Worm (Caenorhabditis elegans) whole organism, L2 larva: ENCODE data around the gene srg-50.

Source experiments
- C34F6.9 ChIP-seq: fragments of 150-350 bp; optimal IDR thresholded peaks from 2 replicates; lab custom pipeline; 2014; ENCODE audit warnings: missing biosample characterization, missing genetic modification characterization
- F13H6.1 ChIP-seq: sonication (generic microtip); optimal IDR thresholded peaks from 2 replicates; lab custom pipeline; 2016; ENCODE audit warnings: missing genetic modification characterization, missing compliant biosample characterization
- R02D3.7 ChIP-seq: fragments of 150-350 bp; optimal IDR thresholded peaks from 2 replicates; lab custom pipeline; 2014; ENCODE audit warnings: missing biosample characterization, missing genetic modification characterization
- Y55F3AM.14 ChIP-seq: fragments of 200-800 bp; sonication (Bioruptor generic); optimal IDR thresholded peaks from 2 replicates; lab custom pipeline; 2018; ENCODE audit warnings: mild to moderate bottlenecking, missing genetic modification characterization, missing compliant biosample characterization
- ZK546.5 ChIP-seq: sonication (generic microtip); optimal IDR thresholded peaks from 2 replicates; lab custom pipeline; 2017; ENCODE audit warnings: missing biosample characterization, missing genetic modification characterization
- alr-1 ChIP-seq: fragments of 150-350 bp; optimal IDR thresholded peaks from 2 replicates; lab custom pipeline; 2014; ENCODE audit warnings: missing biosample characterization, missing genetic modification characterization
- aly-2 ChIP-seq: fragments of 150-350 bp; optimal IDR thresholded peaks from 2 replicates; lab custom pipeline; 2014; ENCODE audit warnings: missing biosample characterization, missing genetic modification characterization
- ama-1 ChIP-seq: fragments of 150-350 bp; optimal IDR thresholded peaks from 2 replicates; lab custom pipeline; 2018; ENCODE audit warnings: inconsistent platforms
- blmp-1 ChIP-seq: sonication (generic microtip); optimal IDR thresholded peaks from 2 replicates; lab custom pipeline; 2017; ENCODE audit warnings: missing genetic modification characterization, mild to moderate bottlenecking, missing compliant biosample characterization, antibody characterized with exemption, moderate library complexity; ENCODE audit not compliant: insufficient read depth
- ceh-16 ChIP-seq: fragments of 150-350 bp; optimal IDR thresholded peaks from 2 replicates; lab custom pipeline; 2014; ENCODE audit warnings: missing biosample characterization, missing genetic modification characterization
- ceh-82 ChIP-seq: fragments of 150-350 bp; optimal IDR thresholded peaks from 2 replicates; lab custom pipeline; 2014; ENCODE audit warnings: missing biosample characterization, missing genetic modification characterization
- crh-2 ChIP-seq: sonication (generic microtip); optimal IDR thresholded peaks from 2 replicates; lab custom pipeline; 2017; ENCODE audit warnings: missing biosample characterization, missing genetic modification characterization
- dmd-4 ChIP-seq: sonication (generic microtip); optimal IDR thresholded peaks from 2 replicates; lab custom pipeline; 2017; ENCODE audit warnings: missing biosample characterization, missing genetic modification characterization
- egl-27 ChIP-seq: sonication (generic microtip); optimal IDR thresholded peaks from 3 replicates; lab custom pipeline; 2017; ENCODE audit warnings: missing biosample characterization, missing genetic modification reagents, missing genetic modification characterization
- elt-1 ChIP-seq: fragments of 150-350 bp; optimal IDR thresholded peaks from 2 replicates; lab custom pipeline; 2014; ENCODE audit warnings: missing biosample characterization, missing genetic modification characterization
- elt-3 ChIP-seq: sonication (generic microtip); optimal IDR thresholded peaks from 2 replicates; lab custom pipeline; 2017; ENCODE audit warnings: missing biosample characterization, missing genetic modification characterization
- fos-1 ChIP-seq: fragments of 150-350 bp; optimal IDR thresholded peaks from 2 replicates; lab custom pipeline; 2014; ENCODE audit warnings: missing biosample characterization, missing genetic modification characterization
- gmeb-1 ChIP-seq: fragments of 150-350 bp; optimal IDR thresholded peaks from 2 replicates; lab custom pipeline; 2014; ENCODE audit warnings: missing biosample characterization, missing genetic modification characterization
- lin-11 ChIP-seq: fragments of 150-350 bp; sonication (generic microtip); optimal IDR thresholded peaks from 2 replicates; lab custom pipeline; 2014; ENCODE audit warnings: missing biosample characterization, missing genetic modification characterization, inconsistent platforms, mixed read lengths
- lin-13 ChIP-seq: fragments of 150-350 bp; optimal IDR thresholded peaks from 2 replicates; lab custom pipeline; 2014; ENCODE audit warnings: missing biosample characterization, missing genetic modification reagents, missing genetic modification characterization
- lin-39 ChIP-seq: fragments of 150-350 bp; optimal IDR thresholded peaks from 2 replicates; lab custom pipeline; 2014; ENCODE audit warnings: missing biosample characterization, missing genetic modification reagents, missing genetic modification characterization
- lsy-2 ChIP-seq, 2 experiments: fragments of 150-350 bp in 1 of 2; sonication (generic microtip) in 1 of 2; optimal IDR thresholded peaks; 2 replicates each; lab custom pipeline; 2014 to 2017; ENCODE audit warnings: missing biosample characterization in 2 of 2, missing genetic modification characterization in 2 of 2
- mab-5 ChIP-seq: fragments of 150-350 bp; optimal IDR thresholded peaks from 2 replicates; lab custom pipeline; 2014; ENCODE audit warnings: missing biosample characterization, missing genetic modification characterization
- mbf-1 ChIP-seq: sonication (generic microtip); optimal IDR thresholded peaks from 2 replicates; lab custom pipeline; 2017; ENCODE audit warnings: missing biosample characterization, missing genetic modification characterization
- mdl-1 ChIP-seq, 2 experiments: fragments of 150-350 bp in 1 of 2; sonication (generic microtip) in 1 of 2; optimal IDR thresholded peaks; 2 replicates each; lab custom pipeline; 2017; ENCODE audit warnings: missing biosample characterization in 2 of 2, missing genetic modification characterization in 2 of 2
- nhr-10 ChIP-seq: sonication (generic microtip); optimal IDR thresholded peaks from 2 replicates; lab custom pipeline; 2017; ENCODE audit warnings: missing biosample characterization, missing genetic modification characterization
- nhr-11 ChIP-seq: fragments of 150-350 bp; optimal IDR thresholded peaks from 2 replicates; lab custom pipeline; 2014; ENCODE audit warnings: missing biosample characterization, missing genetic modification characterization
- nhr-12 ChIP-seq: fragments of 150-350 bp; optimal IDR thresholded peaks from 2 replicates; lab custom pipeline; 2014; ENCODE audit warnings: missing biosample characterization, missing genetic modification characterization
- nhr-129 ChIP-seq: fragments of 150-350 bp; optimal IDR thresholded peaks from 2 replicates; lab custom pipeline; 2014; ENCODE audit warnings: missing biosample characterization, missing genetic modification characterization
- nhr-21 ChIP-seq: fragments of 150-350 bp; optimal IDR thresholded peaks from 2 replicates; lab custom pipeline; 2014; ENCODE audit warnings: missing biosample characterization, missing genetic modification characterization
- nhr-23 ChIP-seq: fragments of 150-350 bp; optimal IDR thresholded peaks from 2 replicates; lab custom pipeline; 2014; ENCODE audit warnings: missing biosample characterization, missing genetic modification reagents, missing genetic modification characterization
- nhr-237 ChIP-seq: fragments of 150-350 bp; optimal IDR thresholded peaks from 2 replicates; lab custom pipeline; 2014; ENCODE audit warnings: missing biosample characterization, missing genetic modification characterization
- nhr-25 ChIP-seq: fragments of 150-350 bp; sonication (generic microtip); optimal IDR thresholded peaks from 3 replicates; lab custom pipeline; 2014; ENCODE audit warnings: missing biosample characterization, missing genetic modification characterization
- nhr-6 ChIP-seq: fragments of 150-350 bp; optimal IDR thresholded peaks from 2 replicates; lab custom pipeline; 2014; ENCODE audit warnings: missing biosample characterization, missing genetic modification characterization
- nhr-77 ChIP-seq: fragments of 150-350 bp; optimal IDR thresholded peaks from 2 replicates; lab custom pipeline; 2014; ENCODE audit warnings: missing biosample characterization, missing genetic modification characterization
- peb-1 ChIP-seq: fragments of 150-350 bp; optimal IDR thresholded peaks from 2 replicates; lab custom pipeline; 2014; ENCODE audit warnings: missing biosample characterization, missing genetic modification characterization
- sem-4 ChIP-seq: fragments of 150-350 bp; optimal IDR thresholded peaks from 2 replicates; lab custom pipeline; 2014; ENCODE audit warnings: missing biosample characterization, missing genetic modification reagents, missing genetic modification characterization
- skn-1 ChIP-seq: sonication (generic microtip); optimal IDR thresholded peaks from 2 replicates; lab custom pipeline; 2017; ENCODE audit warnings: missing biosample characterization, missing genetic modification characterization
- sma-3 ChIP-seq: sonication (generic microtip); optimal IDR thresholded peaks from 2 replicates; lab custom pipeline; 2016; ENCODE audit warnings: missing genetic modification reagents, missing genetic modification characterization, missing compliant biosample characterization
- sma-9 ChIP-seq, 2 experiments: fragments of 150-350 bp in 1 of 2; sonication (generic microtip) in 1 of 2; optimal IDR thresholded peaks; 2 replicates each; lab custom pipeline; 2014 to 2016; ENCODE audit warnings: missing genetic modification characterization in 2 of 2, mild to moderate bottlenecking in 1 of 2, missing biosample characterization in 1 of 2, missing compliant biosample characterization in 1 of 2, missing genetic modification reagents in 1 of 2, moderate library complexity in 1 of 2
- snpc-4 ChIP-seq: fragments of 150-350 bp; optimal IDR thresholded peaks from 2 replicates; lab custom pipeline; 2014; ENCODE audit warnings: missing biosample characterization, missing genetic modification characterization
- unc-39 ChIP-seq: fragments of 150-350 bp; optimal IDR thresholded peaks from 2 replicates; lab custom pipeline; 2014; ENCODE audit warnings: missing biosample characterization, missing genetic modification characterization
- unc-55 ChIP-seq: fragments of 150-350 bp; sonication (generic microtip); optimal IDR thresholded peaks from 3 replicates; lab custom pipeline; 2014; ENCODE audit warnings: missing biosample characterization, missing genetic modification reagents, missing genetic modification characterization
- unc-62 ChIP-seq: fragments of 150-350 bp; optimal IDR thresholded peaks from 2 replicates; lab custom pipeline; 2014; ENCODE audit warnings: missing biosample characterization, missing genetic modification reagents, missing genetic modification characterization
- zag-1 ChIP-seq: fragments of 150-350 bp; optimal IDR thresholded peaks from 2 replicates; lab custom pipeline; 2014; ENCODE audit warnings: missing biosample characterization, missing genetic modification characterization
- ztf-1 ChIP-seq: fragments of 200-800 bp; sonication (Bioruptor generic); conservative IDR thresholded peaks from 2 replicates; pipeline ENCODE4 v1.3.6; 2022; ENCODE audit warnings: missing genetic modification characterization, missing compliant biosample characterization
- ztf-11 ChIP-seq: sonication (generic microtip); optimal IDR thresholded peaks from 2 replicates; lab custom pipeline; 2017; ENCODE audit warnings: missing biosample characterization, missing genetic modification characterization
- ztf-4 ChIP-seq: fragments of 150-350 bp; optimal IDR thresholded peaks from 2 replicates; lab custom pipeline; 2014; ENCODE audit warnings: missing biosample characterization, missing genetic modification characterization

Gene srg-50

DNA sequence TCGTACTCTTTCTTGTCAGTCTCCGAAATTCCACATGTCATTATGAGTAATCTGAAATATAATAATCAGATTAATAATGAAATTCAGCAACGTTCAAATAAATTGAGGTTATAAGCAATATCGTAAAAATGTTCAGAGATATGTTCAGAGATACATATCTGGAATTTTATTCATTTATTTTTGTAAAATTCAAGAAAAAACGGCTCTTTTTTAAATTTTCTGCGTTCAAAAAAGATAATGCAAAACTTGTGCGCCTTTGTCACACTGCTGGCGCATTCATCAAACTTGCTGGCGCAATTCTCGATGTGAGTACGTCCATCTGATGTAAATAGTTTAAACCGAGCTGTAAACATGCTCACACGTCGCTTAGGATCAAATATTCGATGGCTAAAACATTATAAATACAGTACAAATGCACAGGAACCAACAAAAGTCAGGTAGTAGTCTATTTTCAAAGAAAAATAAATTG lies 28.3 kb upstream of the srg-50 start, which contains the start of the genes rde-8 and ZC477.3:
TSS of gene rde-8 (minus strand) at position 51 of the 469 bp plus-strand sequence.
TSS of gene ZC477.3 (plus strand) at position 282 of the 469 bp plus-strand sequence.
- TF ChIP-seq F13H6.1 (tag; lab: Kevin White, UChicago) (peak; percentile 66), lin-39 (tag; lab: Kevin White, UChicago) (no peak), ztf-11 (tag; lab: Kevin White, UChicago) (no peak), unc-55 (GFP tag; lab: Kevin White, UChicago) (no peak), nhr-11 (tag; lab: Kevin White, UChicago) (no peak), mbf-1 (tag; lab: Kevin White, UChicago) (no peak), lin-13 (GFP tag; lab: Kevin White, UChicago) (peak; percentile 50), nhr-77 (tag; lab: Kevin White, UChicago) (no peak), R02D3.7 (tag; lab: Kevin White, UChicago) (peak; percentile 23), skn-1 (tag; lab: Kevin White, UChicago) (no peak), mab-5 (peak; percentile 41), nhr-23 (tag; lab: Kevin White, UChicago) (no peak), nhr-21 (tag; lab: Kevin White, UChicago) (peak; percentile 54), Y55F3AM.14 (GFP tag; lab: Kevin White, UChicago) (no peak), ceh-16 (no peak), crh-2 (tag; lab: Kevin White, UChicago) (peak; percentile 80), ZK546.5 (peak; percentile 15), elt-3 (tag; lab: Kevin White, UChicago) (no peak), nhr-6 (tag; lab: Kevin White, UChicago) (no peak), dmd-4 (no peak), zag-1 (no peak), egl-27 (peak; percentile 45), fos-1 (tag; lab: Kevin White, UChicago) (peak; percentile 47), mdl-1 (tag; optimal IDR thresholded peaks at IDR 0.05; lab: Kevin White, UChicago) (no peak), unc-39 (no peak), nhr-12 (no peak), nhr-25 (tag; lab: Kevin White, UChicago) (peak; percentile 70), ztf-4 (no peak), aly-2 (no peak), alr-1 (tag; lab: Kevin White, UChicago) (no peak), nhr-10 (tag; lab: Kevin White, UChicago) (peak; percentile 47), nhr-129 (tag; lab: Kevin White, UChicago) (peak; percentile 57), ama-1 (lab: Kevin White, UChicago) (peak; percentile 22), sma-3 (GFP tag; lab: Kevin White, UChicago) (peak; percentile 36), ztf-1 (GFP tag; lab: Robert Waterston, UW) (no peak), elt-1 (no peak), sma-9 (GFP tag; optimal IDR thresholded peaks at IDR 0.05; lab: Kevin White, UChicago) (peak; percentile 80), sma-9 (tag; optimal IDR thresholded peaks at IDR 0.05; lab: Kevin White, UChicago) (no peak), gmeb-1 (tag; lab: Kevin White, UChicago) (peak; percentile 83), unc-62 (GFP tag; lab: Kevin White, UChicago) (no peak), nhr-237 (tag; lab: Kevin White, UChicago) (no peak), C34F6.9 (tag; lab: Kevin White, UChicago) (peak; percentile 85), sem-4 (tag; lab: Kevin White, UChicago) (peak; percentile 14), ceh-82 (tag; lab: Kevin White, UChicago) (no peak), peb-1 (tag; lab: Kevin White, UChicago) (no peak), blmp-1 (tag; lab: Kevin White, UChicago) (no peak), snpc-4 (tag; lab: Kevin White, UChicago) (no peak), lin-11 (tag; lab: Kevin White, UChicago) (peak; percentile 32), lsy-2 (tag; optimal IDR thresholded peaks at IDR 0.05; lab: Kevin White, UChicago) (peak; percentile 67 to 89)
